Worm (Caenorhabditis elegans) whole organism, late embryonic: ENCODE results near the gene add-2.

Experiments
- hlh-6 ChIP-seq: sonication (generic microtip); optimal IDR thresholded peaks from 2 replicates; lab custom pipeline; 2016; ENCODE audit warnings: missing genotype, missing genetic modification characterization, missing compliant biosample characterization
- mec-3 ChIP-seq: sonication (generic microtip); optimal IDR thresholded peaks from 2 replicates; lab custom pipeline; 2016; ENCODE audit warnings: borderline replicate concordance, missing genetic modification characterization, missing compliant biosample characterization
- unc-55 ChIP-seq: sonication (generic microtip); optimal IDR thresholded peaks from 2 replicates; lab custom pipeline; 2017; ENCODE audit warnings: missing biosample characterization, missing genetic modification reagents, missing genetic modification characterization
- unc-86 ChIP-seq: sonication (generic microtip); optimal IDR thresholded peaks from 2 replicates; lab custom pipeline; 2016; ENCODE audit warnings: missing genetic modification characterization, missing compliant biosample characterization

ce11 chrV:12045132-12045531 lies 31.9 kb upstream of the add-2 start, which contains the start of gene F10C2.5:
- TF ChIP-seq unc-86, result no peak
- TF ChIP-seq hlh-6 (tag; lab: Kevin White, UChicago), result no peak
- no peak for TF ChIP-seq mec-3 (tag; lab: Kevin White, UChicago)
- no peak for TF ChIP-seq unc-55 (GFP tag; lab: Kevin White, UChicago)
